Worm (Caenorhabditis elegans): Measurements from ENCODE around the gene acl-2.

- TF ChIP-seq egl-27 (tag; optimal IDR thresholded peaks at IDR 0.05) (no peak), mdl-1 (tag; optimal IDR thresholded peaks at IDR 0.05) (no peak), nhr-129 (tag; optimal IDR thresholded peaks at IDR 0.05) (no peak), nhr-77 (tag; optimal IDR thresholded peaks at IDR 0.05) (no peak), sma-9 (GFP tag; optimal IDR thresholded peaks at IDR 0.05) (no peak), sma-9 (tag; optimal IDR thresholded peaks at IDR 0.05) (no peak), unc-62 (GFP tag; optimal IDR thresholded peaks at IDR 0.05) (no peak), ztf-4 (tag; optimal IDR thresholded peaks at IDR 0.05) (no peak), ama-1 (optimal IDR thresholded peaks at IDR 0.05) (no peak), snpc-4 (tag; optimal IDR thresholded peaks at IDR 0.05) (no peak), lin-39 (tag; optimal IDR thresholded peaks at IDR 0.05) (no peak), nhr-12 (tag; optimal IDR thresholded peaks at IDR 0.05) (no peak)
These were observed 39.6 kb upstream of the acl-2 start, which contains the start of gene nhr-192 for ce11 chrV:10070541-10070940.

Data from whole organism, L2 larva.